Fruit fly (Drosophila melanogaster) whole organism, embryonic: ENCODE results near the gene CG12206.
A peak's percentile ranks its signal among the peaks of the same experiment; 100 is the strongest.

Experiments used
- Abd-B ChIP-seq: fragments of 200-800 bp; sonication (Bioruptor generic); optimal IDR thresholded peaks from 2 replicates; lab custom pipeline; 2018; ENCODE audit warnings: missing biosample characterization, mild to moderate bottlenecking, missing genetic modification characterization, moderate library complexity
- Antp ChIP-seq: fragments of 200-800 bp; sonication (Bioruptor generic); optimal IDR thresholded peaks from 3 replicates; lab custom pipeline; 2016; ENCODE audit warnings: missing biosample characterization, missing genetic modification characterization
- B-H1 ChIP-seq: fragments of 200-800 bp; sonication (Bioruptor generic); IDR thresholded peaks from 3 replicates; pipeline ENCODE4 v1.3.6; 2022; ENCODE audit warnings: missing biosample characterization, missing genetic modification characterization
- CG10462 ChIP-seq: fragments of 200-800 bp; sonication (Bioruptor generic); optimal IDR thresholded peaks from 2 replicates; lab custom pipeline; 2016; ENCODE audit warnings: missing biosample characterization, missing genetic modification characterization
- CG10979 ChIP-seq: fragments of 200-800 bp; sonication (Bioruptor generic); optimal IDR thresholded peaks from 2 replicates; lab custom pipeline; 2018; ENCODE audit warnings: missing biosample characterization, mild to moderate bottlenecking, missing genetic modification characterization, moderate library complexity
- CG11504 ChIP-seq: fragments of 200-800 bp; sonication (Bioruptor generic); optimal IDR thresholded peaks from 3 replicates; lab custom pipeline; 2019; ENCODE audit warnings: missing biosample characterization, mild to moderate bottlenecking, missing genetic modification characterization, moderate library complexity
- CG11695 ChIP-seq: fragments of 200-800 bp; sonication (Bioruptor generic); IDR thresholded peaks from 3 replicates; pipeline ENCODE4 v1.3.6; 2022; ENCODE audit warnings: missing biosample characterization, missing genetic modification characterization
- CG12071 ChIP-seq: fragments of 200-800 bp; sonication (Bioruptor generic); optimal IDR thresholded peaks from 3 replicates; lab custom pipeline; 2018; ENCODE audit warnings: missing biosample characterization, mild to moderate bottlenecking, missing genetic modification characterization
- CG1529 ChIP-seq: fragments of 200-800 bp; sonication (Bioruptor generic); optimal IDR thresholded peaks from 3 replicates; lab custom pipeline; 2018; ENCODE audit warnings: missing biosample characterization, missing genetic modification characterization
- CG15696 ChIP-seq: fragments of 200-800 bp; sonication (Bioruptor generic); optimal IDR thresholded peaks from 2 replicates; lab custom pipeline; 2019; ENCODE audit warnings: missing biosample characterization, mild to moderate bottlenecking, missing genetic modification characterization, moderate library complexity
- CG16813 ChIP-seq: fragments of 200-800 bp; sonication (Bioruptor generic); IDR thresholded peaks from 3 replicates; pipeline ENCODE4 v1.3.6; 2022; ENCODE audit warnings: missing biosample characterization, missing genetic modification characterization; ENCODE audit not compliant: partially characterized antibody
- CG17385 ChIP-seq: fragments of 200-800 bp; sonication (Bioruptor generic); optimal IDR thresholded peaks from 3 replicates; lab custom pipeline; 2018; ENCODE audit warnings: missing biosample characterization, mild to moderate bottlenecking, missing genetic modification characterization
- CG2116 ChIP-seq: fragments of 200-800 bp; sonication (Bioruptor generic); optimal IDR thresholded peaks from 3 replicates; lab custom pipeline; 2018; ENCODE audit warnings: missing biosample characterization, mild to moderate bottlenecking, missing genetic modification characterization
- CG2120 ChIP-seq: fragments of 200-800 bp; sonication (Bioruptor generic); optimal IDR thresholded peaks from 3 replicates; lab custom pipeline; 2016; ENCODE audit warnings: missing biosample characterization, missing genetic modification characterization
- CG2129 ChIP-seq: fragments of 200-800 bp; sonication (Bioruptor generic); IDR thresholded peaks from 2 replicates; pipeline ENCODE4 v1.3.6; 2022; ENCODE audit warnings: missing biosample characterization, missing genetic modification characterization; ENCODE audit not compliant: partially characterized antibody
- CG31388 ChIP-seq: fragments of 200-800 bp; sonication (Bioruptor generic); optimal IDR thresholded peaks from 2 replicates; lab custom pipeline; 2016; ENCODE audit warnings: missing biosample characterization, missing genetic modification characterization
- CG31441 ChIP-seq: fragments of 200-800 bp; sonication (Bioruptor generic); IDR thresholded peaks from 2 replicates; pipeline ENCODE4 v1.3.6; 2022; ENCODE audit warnings: missing biosample characterization, missing genetic modification characterization
- CG3281 ChIP-seq: fragments of 200-800 bp; sonication (Bioruptor generic); optimal IDR thresholded peaks from 3 replicates; lab custom pipeline; 2017; ENCODE audit warnings: missing biosample characterization, mild to moderate bottlenecking, missing genetic modification characterization
- CG34376 ChIP-seq: fragments of 200-800 bp; sonication (Bioruptor generic); optimal IDR thresholded peaks from 2 replicates; lab custom pipeline; 2018; ENCODE audit warnings: missing biosample characterization, mild to moderate bottlenecking, missing genetic modification characterization
- CG4730 ChIP-seq: fragments of 200-800 bp; sonication (Bioruptor generic); IDR thresholded peaks from 2 replicates; pipeline ENCODE4 v1.3.6; 2022; ENCODE audit warnings: missing biosample characterization, missing genetic modification characterization
- CG6272 ChIP-seq: fragments of 200-800 bp; sonication (Bioruptor generic); IDR thresholded peaks from 2 replicates; pipeline ENCODE4 v1.3.6; 2022; ENCODE audit warnings: missing biosample characterization, missing genetic modification characterization
- CG8944 ChIP-seq: fragments of 200-800 bp; sonication (Bioruptor generic); optimal IDR thresholded peaks from 3 replicates; lab custom pipeline; 2016; ENCODE audit warnings: missing biosample characterization, missing genetic modification characterization
- Dip3 ChIP-seq: fragments of 200-800 bp; sonication (Bioruptor generic); optimal IDR thresholded peaks from 3 replicates; lab custom pipeline; 2016; ENCODE audit warnings: missing biosample characterization, missing genetic modification characterization
- Fer1 ChIP-seq: fragments of 200-800 bp; sonication (Bioruptor generic); optimal IDR thresholded peaks from 2 replicates; lab custom pipeline; 2017; ENCODE audit warnings: missing biosample characterization, mild to moderate bottlenecking, missing genetic modification characterization
- Fer3 ChIP-seq: fragments of 200-800 bp; sonication (Bioruptor generic); optimal IDR thresholded peaks from 2 replicates; lab custom pipeline; 2018; ENCODE audit warnings: missing biosample characterization, mild to moderate bottlenecking, missing genetic modification characterization, moderate library complexity
- Gsc ChIP-seq: fragments of 200-800 bp; sonication (Bioruptor generic); IDR thresholded peaks from 2 replicates; pipeline ENCODE4 v1.3.6; 2022; ENCODE audit warnings: missing biosample characterization, missing genetic modification characterization
- Sin3A ChIP-seq: fragments of >200 bp; optimal IDR thresholded peaks from 2 replicates; lab custom pipeline; 2018
- amos ChIP-seq: fragments of 200-800 bp; sonication (Bioruptor generic); IDR thresholded peaks from 2 replicates; pipeline ENCODE4 v1.3.6; 2022; ENCODE audit warnings: missing biosample characterization, missing genetic modification characterization; ENCODE audit not compliant: partially characterized antibody
- aop ChIP-seq: fragments of 200-800 bp; sonication (Bioruptor generic); IDR thresholded peaks from 2 replicates; pipeline ENCODE4 v1.3.6; 2022; ENCODE audit warnings: missing biosample characterization, missing genetic modification characterization
- br ChIP-seq: fragments of >200 bp; optimal IDR thresholded peaks from 2 replicates; lab custom pipeline; 2017
- btn ChIP-seq: fragments of 200-800 bp; sonication (Bioruptor generic); optimal IDR thresholded peaks from 2 replicates; lab custom pipeline; 2016; ENCODE audit warnings: missing biosample characterization, missing genetic modification characterization
- danr ChIP-seq: fragments of 200-800 bp; sonication (Bioruptor generic); IDR thresholded peaks from 2 replicates; pipeline ENCODE4 v1.3.6; 2022; ENCODE audit warnings: missing biosample characterization, missing genetic modification characterization
- dysf ChIP-seq: fragments of 200-800 bp; sonication (Bioruptor generic); IDR thresholded peaks from 3 replicates; pipeline ENCODE4 v1.3.6; 2022; ENCODE audit warnings: missing biosample characterization, missing genetic modification characterization
- emc ChIP-seq: fragments of 200-800 bp; sonication (Bioruptor generic); optimal IDR thresholded peaks from 2 replicates; lab custom pipeline; 2016; ENCODE audit warnings: missing biosample characterization, missing genetic modification characterization
- gfzf ChIP-seq: fragments of 200-800 bp; sonication (Bioruptor generic); optimal IDR thresholded peaks from 2 replicates; lab custom pipeline; 2016; ENCODE audit warnings: missing biosample characterization, mild to moderate bottlenecking, missing genetic modification characterization, moderate library complexity
- h ChIP-seq: fragments of >200 bp; optimal IDR thresholded peaks from 2 replicates; lab custom pipeline; 2017
- kni ChIP-seq: fragments of 200-800 bp; sonication (Bioruptor generic); optimal IDR thresholded peaks from 3 replicates; lab custom pipeline; 2017; ENCODE audit warnings: mild to moderate bottlenecking, missing biosample characterization, missing genetic modification reagents, missing genetic modification characterization
- lilli ChIP-seq: fragments of 200-800 bp; sonication (Bioruptor generic); optimal IDR thresholded peaks from 3 replicates; lab custom pipeline; 2016; ENCODE audit warnings: missing biosample characterization, missing genetic modification characterization
- shn ChIP-seq: fragments of 200-800 bp; sonication (Bioruptor generic); optimal IDR thresholded peaks from 3 replicates; lab custom pipeline; 2016; ENCODE audit warnings: missing biosample characterization, missing genetic modification characterization
- tio ChIP-seq: fragments of 200-800 bp; sonication (Bioruptor generic); optimal IDR thresholded peaks from 2 replicates; lab custom pipeline; 2017; ENCODE audit warnings: missing biosample characterization, missing genetic modification characterization, inconsistent platforms
- tup ChIP-seq: fragments of 200-800 bp; sonication (Bioruptor generic); optimal IDR thresholded peaks from 2 replicates; lab custom pipeline; 2016; ENCODE audit warnings: missing biosample characterization, mild to moderate bottlenecking, missing genetic modification characterization, moderate library complexity
- usp ChIP-seq: fragments of >200 bp; optimal IDR thresholded peaks from 2 replicates; lab custom pipeline; 2017; ENCODE audit warnings: missing biosample characterization, missing genetic modification characterization
- zfh2 ChIP-seq: fragments of 200-800 bp; sonication (Bioruptor generic); optimal IDR thresholded peaks from 2 replicates; lab custom pipeline; 2016; ENCODE audit warnings: missing biosample characterization, missing genetic modification characterization

The CG12206 gene

dm6 chrX:3431641-3432040 lies 42.7 kb downstream of the CG12206 start (continued):
- TF ChIP-seq CG4730 (GFP tag; lab: Robert Waterston, UW) (peak; percentile 52), CG11504 (peak; percentile 81), CG16813 (GFP tag; lab: Robert Waterston, UW) (no peak), lilli (GFP tag; lab: Kevin White, UChicago) (peak; percentile 63), usp (GFP tag; lab: Kevin White, UChicago) (no peak), CG2129 (GFP tag; lab: Robert Waterston, UW) (no peak), CG17385 (GFP tag; lab: Kevin White, UChicago) (peak; percentile 58), btn (GFP tag; lab: Kevin White, UChicago) (no peak), Gsc (GFP tag; lab: Robert Waterston, UW) (no peak), gfzf (GFP tag; lab: Kevin White, UChicago) (no peak), CG8944 (GFP tag; lab: Kevin White, UChicago) (no peak), Abd-B (GFP tag; lab: Kevin White, UChicago) (peak; percentile 48), B-H1 (GFP tag; lab: Robert Waterston, UW) (peak; percentile 67), CG31441 (GFP tag; lab: Robert Waterston, UW) (peak; percentile 91), CG2120 (GFP tag; lab: Kevin White, UChicago) (peak; percentile 67), CG31388 (GFP tag; lab: Kevin White, UChicago) (no peak), Fer3 (tag; lab: Kevin White, UChicago) (peak; percentile 51), CG1529 (GFP tag; lab: Kevin White, UChicago) (peak; percentile 33), CG11695 (GFP tag; lab: Robert Waterston, UW) (peak; percentile 85), CG2116 (GFP tag; lab: Kevin White, UChicago) (no peak), dysf (GFP tag; lab: Robert Waterston, UW) (peak; percentile 84), Sin3A (lab: Kevin White, UChicago) (no peak), amos (GFP tag; lab: Robert Waterston, UW) (no peak), tio (GFP tag; lab: Kevin White, UChicago) (peak; percentile 44), Antp (GFP tag; lab: Kevin White, UChicago) (no peak), CG12071 (no peak), CG10462 (GFP tag; lab: Kevin White, UChicago) (peak; percentile 26), shn (GFP tag; lab: Kevin White, UChicago) (no peak), emc (no peak), CG10979 (peak; percentile 63), tup (GFP tag; lab: Kevin White, UChicago) (no peak), h (no peak), kni (GFP tag; lab: Kevin White, UChicago) (no peak), zfh2 (no peak), Fer1 (GFP tag; lab: Kevin White, UChicago) (peak; percentile 37), danr (GFP tag; lab: Robert Waterston, UW) (peak; percentile 79), aop (GFP tag; lab: Robert Waterston, UW) (no peak), CG6272 (GFP tag; lab: Robert Waterston, UW) (peak; percentile 59), CG15696 (tag; lab: Kevin White, UChicago) (no peak), CG34376 (GFP tag; lab: Kevin White, UChicago) (no peak), Dip3 (GFP tag; lab: Kevin White, UChicago) (peak; percentile 22), br (no peak), CG3281 (GFP tag; lab: Kevin White, UChicago) (peak; percentile 16)
- TF ChIP-seq, all 482 proteins: peak for 252
